Fruit fly (Drosophila melanogaster): Measurements from ENCODE around the gene CG12093.

CG12093 gene

DNA sequence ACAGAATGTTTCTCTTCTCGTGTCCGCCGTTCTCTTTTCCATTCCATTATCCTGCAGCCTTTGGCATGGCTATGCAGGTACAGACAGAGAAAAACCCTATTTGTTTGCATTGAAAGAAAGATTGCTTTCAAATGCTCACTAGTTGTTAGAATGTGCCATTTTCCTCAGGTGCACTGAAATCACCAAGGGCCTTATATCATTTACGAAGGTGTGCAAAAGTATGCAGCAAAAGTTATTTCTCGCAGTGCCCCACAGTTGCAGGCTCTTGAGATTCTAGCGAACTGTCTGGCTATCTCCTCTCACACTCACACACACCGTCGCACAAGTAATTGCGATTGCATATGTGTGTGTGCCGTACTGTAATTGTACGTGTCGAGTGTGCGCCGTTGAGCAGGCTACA lies 26.5 kb upstream of the CG12093 start (continued):
- TF ChIP-seq fd59A (GFP tag; optimal IDR thresholded peaks at IDR 0.05), result peak; percentile 13
- TF ChIP-seq cyc (GFP tag; optimal IDR thresholded peaks at IDR 0.05), result peak; percentile 37
- peak; percentile 36 for TF ChIP-seq CG7368 (GFP tag; optimal IDR thresholded peaks at IDR 0.05)
- TF ChIP-seq pdm3 (GFP tag; optimal IDR thresholded peaks at IDR 0.05), result peak; percentile 73
- TF ChIP-seq topi (GFP tag; optimal IDR thresholded peaks at IDR 0.05), result peak; percentile 29
- peak; percentile 66 for TF ChIP-seq CG3919 (GFP tag; optimal IDR thresholded peaks at IDR 0.05)
- TF ChIP-seq fkh (GFP tag; optimal IDR thresholded peaks at IDR 0.05), result no peak
- no peak for TF ChIP-seq Eip93F (GFP tag; optimal IDR thresholded peaks at IDR 0.05)
- TF ChIP-seq OdsH (GFP tag; optimal IDR thresholded peaks at IDR 0.05), result peak; percentile 70
- peak; percentile 47 for TF ChIP-seq Lpt (GFP tag; optimal IDR thresholded peaks at IDR 0.05)
- peak; percentile 83 for TF ChIP-seq Eip78C (GFP tag)
- peak; percentile 32 for TF ChIP-seq Met (GFP tag; optimal IDR thresholded peaks at IDR 0.05)
- TF ChIP-seq net (GFP tag; optimal IDR thresholded peaks at IDR 0.05), result peak; percentile 49
- peak; percentile 56 for TF ChIP-seq lz (GFP tag; optimal IDR thresholded peaks at IDR 0.05)
- peak; percentile 59 for TF ChIP-seq esn (GFP tag; optimal IDR thresholded peaks at IDR 0.05)
- TF ChIP-seq Ets21C (GFP tag; optimal IDR thresholded peaks at IDR 0.05), result no peak
- TF ChIP-seq Hr38 (GFP tag; optimal IDR thresholded peaks at IDR 0.05), result no peak
- TF ChIP-seq Sox15 (GFP tag; optimal IDR thresholded peaks at IDR 0.05), result no peak
- TF ChIP-seq CG11294 (GFP tag; IDR thresholded peaks at IDR 0.05), result 0 out of 2 replicates have a peak, but pooled peaks have one; percentile 40
- TF ChIP-seq CG6792 (GFP tag; optimal IDR thresholded peaks at IDR 0.05), result peak; percentile 35
- peak; percentile 51 for TF ChIP-seq Sox102F (GFP tag; optimal IDR thresholded peaks at IDR 0.05)
- TF ChIP-seq Blimp-1 (GFP tag; optimal IDR thresholded peaks at IDR 0.05), result no peak
- peak; percentile 50; the same call in 1 of the 2 replicates for TF ChIP-seq Gug (GFP tag; IDR thresholded peaks at IDR 0.05)
- TF ChIP-seq CG1621 (tag; optimal IDR thresholded peaks at IDR 0.05), result peak; percentile 45
- no peak for TF ChIP-seq CG8319 (GFP tag; optimal IDR thresholded peaks at IDR 0.05)
- peak; percentile 60 for TF ChIP-seq CG32006 (GFP tag; optimal IDR thresholded peaks at IDR 0.05)
- TF ChIP-seq Sox14 (GFP tag; optimal IDR thresholded peaks at IDR 0.05), result peak; percentile 54
- TF ChIP-seq Hr39 (GFP tag; optimal IDR thresholded peaks at IDR 0.05), result peak; percentile 42
- peak; percentile 65 for TF ChIP-seq achi (GFP tag; optimal IDR thresholded peaks at IDR 0.05)
- TF ChIP-seq acj6 (GFP tag; optimal IDR thresholded peaks at IDR 0.05), result peak; percentile 59

DNA sequence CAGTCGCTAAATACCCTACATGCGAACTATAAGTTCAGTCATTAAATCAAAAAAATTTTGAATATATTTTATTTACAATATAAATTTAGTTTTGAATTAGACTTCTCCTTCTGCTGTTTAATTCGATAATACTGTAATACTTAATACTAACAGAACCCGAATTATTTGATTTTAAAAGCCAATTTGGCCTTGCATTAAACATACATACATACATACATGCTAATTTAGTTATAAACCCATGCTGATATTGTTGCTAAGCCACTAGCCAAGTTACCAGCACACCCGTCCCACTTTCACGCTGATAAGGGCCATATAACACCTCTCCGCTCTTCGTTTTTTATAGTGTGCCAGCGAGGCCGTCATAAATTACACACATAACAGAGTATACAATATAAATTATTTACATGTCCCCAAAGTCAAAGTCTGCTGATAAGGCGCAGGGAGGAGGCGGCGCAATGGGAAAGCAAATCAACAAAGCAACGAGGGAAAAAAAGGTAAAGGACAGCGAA lies 25.4 kb upstream of the CG12093 start:
- peak; percentile 2 for TF ChIP-seq CG6792 (GFP tag; optimal IDR thresholded peaks at IDR 0.05)
- peak; percentile 45 for TF ChIP-seq spab (GFP tag; optimal IDR thresholded peaks at IDR 0.05)
- TF ChIP-seq OdsH (GFP tag; optimal IDR thresholded peaks at IDR 0.05), result no peak
- peak; percentile 5 for TF ChIP-seq cyc (GFP tag; optimal IDR thresholded peaks at IDR 0.05)
- TF ChIP-seq salr (GFP tag; optimal IDR thresholded peaks at IDR 0.05), result peak; percentile 26 to 46
- TF ChIP-seq CG6163 (GFP tag; IDR thresholded peaks at IDR 0.05), result peak; percentile 78
- TF ChIP-seq CG10669 (GFP tag; optimal IDR thresholded peaks at IDR 0.05), result peak; percentile 34
- TF ChIP-seq dsx (GFP tag; optimal IDR thresholded peaks at IDR 0.05; ENCODE audit: poor library complexity, severe bottlenecking), result peak; percentile 24
- peak; percentile 38; the same call in 1 of the 2 replicates for TF ChIP-seq CG15336 (GFP tag; IDR thresholded peaks at IDR 0.05)
- TF ChIP-seq CG16779 (tag; optimal IDR thresholded peaks at IDR 0.05), result peak; percentile 65
- TF ChIP-seq Ets21C (GFP tag; optimal IDR thresholded peaks at IDR 0.05), result no peak
- TF ChIP-seq Hr4 (GFP tag; optimal IDR thresholded peaks at IDR 0.05), result no peak
- no peak for TF ChIP-seq lz (GFP tag; optimal IDR thresholded peaks at IDR 0.05)
- peak; percentile 28 for TF ChIP-seq CG11902 (GFP tag; optimal IDR thresholded peaks at IDR 0.05)
- peak; percentile 60 for TF ChIP-seq CG6854 (GFP tag; optimal IDR thresholded peaks at IDR 0.05)
- TF ChIP-seq Eip93F (GFP tag; optimal IDR thresholded peaks at IDR 0.05), result no peak
- peak; percentile 26 for TF ChIP-seq dac (GFP tag; optimal IDR thresholded peaks at IDR 0.05)
- TF ChIP-seq CG4318 (GFP tag; optimal IDR thresholded peaks at IDR 0.05), result peak; percentile 46
- TF ChIP-seq Sox15 (GFP tag; optimal IDR thresholded peaks at IDR 0.05), result no peak
- TF ChIP-seq Eip75B (GFP tag; optimal IDR thresholded peaks at IDR 0.05), result peak; percentile 26
- no peak for TF ChIP-seq fd85E (GFP tag; optimal IDR thresholded peaks at IDR 0.05)
- peak; percentile 72 for TF ChIP-seq CG6808 (GFP tag; optimal IDR thresholded peaks at IDR 0.05)
- TF ChIP-seq CG10631 (GFP tag; optimal IDR thresholded peaks at IDR 0.05), result no peak
- TF ChIP-seq CG7368 (GFP tag; optimal IDR thresholded peaks at IDR 0.05), result no peak
- TF ChIP-seq Sox102F (GFP tag; optimal IDR thresholded peaks at IDR 0.05), result peak; percentile 39
- TF ChIP-seq esn (GFP tag; optimal IDR thresholded peaks at IDR 0.05), result peak; percentile 44
- TF ChIP-seq CG8119 (GFP tag; IDR thresholded peaks at IDR 0.05), result no peak
- peak; percentile 50 for TF ChIP-seq CG1621 (tag; optimal IDR thresholded peaks at IDR 0.05)
- peak; percentile 95 for TF ChIP-seq svp (GFP tag)
- no peak for TF ChIP-seq CG31627 (GFP tag; optimal IDR thresholded peaks at IDR 0.05)
- TF ChIP-seq achi (GFP tag; optimal IDR thresholded peaks at IDR 0.05), result no peak
- peak; percentile 84 for TF ChIP-seq Eip78C (GFP tag)
- TF ChIP-seq Met (GFP tag; optimal IDR thresholded peaks at IDR 0.05), result peak; percentile 40
- TF ChIP-seq Lpt (GFP tag; optimal IDR thresholded peaks at IDR 0.05), result peak; percentile 21
